Worm (Caenorhabditis elegans): ENCODE data around the gene emb-27.

ce11 chrII:8152711-8153325 lies 9.2 kb downstream of the emb-27 start:
- no peak for TF ChIP-seq unc-39 (tag; optimal IDR thresholded peaks at IDR 0.05)
- no peak for TF ChIP-seq lin-39 (tag; optimal IDR thresholded peaks at IDR 0.05)
- TF ChIP-seq nhr-237 (tag; optimal IDR thresholded peaks at IDR 0.05) = no peak
- TF ChIP-seq unc-62 (GFP tag; optimal IDR thresholded peaks at IDR 0.05) = no peak
- no peak for TF ChIP-seq ztf-11 (tag; optimal IDR thresholded peaks at IDR 0.05)
- no peak for TF ChIP-seq ztf-1 (GFP tag; conservative IDR thresholded peaks at IDR 0.05)
- TF ChIP-seq blmp-1 (tag; optimal IDR thresholded peaks at IDR 0.05; ENCODE audit: insufficient read depth) = no peak
- TF ChIP-seq skn-1 (tag; optimal IDR thresholded peaks at IDR 0.05) = no peak

Data from whole organism, L2 larva.